Fruit fly (Drosophila melanogaster) whole organism, wandering third instar larva: ENCODE measurements around the gene CG7542.

ENCODE experiments used
- Abd-B ChIP-seq: fragments of >200 bp; optimal IDR thresholded peaks from 2 replicates; lab custom pipeline; 2017; ENCODE audit warnings: missing biosample characterization, missing genetic modification characterization
- CG9705 ChIP-seq: fragments of 200-800 bp; sonication (Bioruptor generic); optimal IDR thresholded peaks from 2 replicates; lab custom pipeline; 2018; ENCODE audit warnings: missing biosample characterization, mild to moderate bottlenecking, missing genetic modification characterization
- CrebA ChIP-seq: fragments of 200-800 bp; sonication (Bioruptor generic); optimal IDR thresholded peaks from 2 replicates; lab custom pipeline; 2016; ENCODE audit warnings: missing biosample characterization, mild to moderate bottlenecking, missing genetic modification characterization, borderline replicate concordance
- Dfd ChIP-seq: fragments of >200 bp; optimal IDR thresholded peaks from 2 replicates; lab custom pipeline; 2017; ENCODE audit warnings: missing biosample characterization, missing genetic modification characterization
- GATAd ChIP-seq: sonication (Bioruptor generic); optimal IDR thresholded peaks from 2 replicates; lab custom pipeline; 2016; ENCODE audit warnings: missing biosample characterization, missing genetic modification characterization
- HLH106 ChIP-seq: fragments of 200-800 bp; optimal IDR thresholded peaks from 3 replicates; lab custom pipeline; 2019; ENCODE audit warnings: missing biosample characterization, mild to moderate bottlenecking, missing genetic modification characterization, moderate library complexity
- Hr78 ChIP-seq: fragments of >200 bp; optimal IDR thresholded peaks from 2 replicates; lab custom pipeline; 2017; ENCODE audit warnings: missing biosample characterization, missing genetic modification characterization
- Hr83 ChIP-seq: fragments of 200-300 bp; sonication (Bioruptor generic); optimal IDR thresholded peaks from 2 replicates; lab custom pipeline; 2016; ENCODE audit warnings: missing biosample characterization, mild to moderate bottlenecking, missing genetic modification characterization, moderate library complexity; ENCODE audit not compliant: poor library complexity, severe bottlenecking
- Jra ChIP-seq: sonication (Bioruptor generic); optimal IDR thresholded peaks from 2 replicates; lab custom pipeline; 2016; ENCODE audit warnings: missing biosample characterization, missing genetic modification characterization
- Mio ChIP-seq: sonication (Bioruptor generic); optimal IDR thresholded peaks from 2 replicates; lab custom pipeline; 2016; ENCODE audit warnings: missing biosample characterization, missing genetic modification characterization
- Myc ChIP-seq: fragments of >200 bp; optimal IDR thresholded peaks from 2 replicates; lab custom pipeline; 2017
- N ChIP-seq: fragments of >200 bp; optimal IDR thresholded peaks from 2 replicates; lab custom pipeline; 2018; ENCODE audit warnings: missing biosample characterization, missing external identifiers, missing genetic modification characterization
- OdsH ChIP-seq: fragments of 200-800 bp; sonication (Bioruptor generic); optimal IDR thresholded peaks from 2 replicates; lab custom pipeline; 2016; ENCODE audit warnings: missing biosample characterization, mild to moderate bottlenecking, missing genetic modification characterization
- Rel ChIP-seq, 2 experiments: fragments of 200-800 bp; sonication (Bioruptor generic) in 1 of 2; optimal IDR thresholded peaks; 2 replicates in 1 of 2; 3 replicates in 1 of 2; lab custom pipeline; 2016 to 2019; ENCODE audit warnings: mild to moderate bottlenecking in 2 of 2, missing biosample characterization in 2 of 2, missing genetic modification characterization in 2 of 2, moderate library complexity in 1 of 2
- Sp1 ChIP-seq: fragments of 200-800 bp; sonication (Bioruptor generic); optimal IDR thresholded peaks from 3 replicates; lab custom pipeline; 2019; ENCODE audit warnings: missing biosample characterization, mild to moderate bottlenecking, missing genetic modification characterization, moderate library complexity
- Vsx2 ChIP-seq: fragments of 200-300, 225-300 bp; sonication (Bioruptor generic); optimal IDR thresholded peaks from 2 replicates; lab custom pipeline; 2018; ENCODE audit warnings: missing biosample characterization, missing genetic modification characterization; ENCODE audit not compliant: partially characterized antibody
- br ChIP-seq: fragments of 200-800 bp; sonication (Bioruptor generic); optimal IDR thresholded peaks from 2 replicates; lab custom pipeline; 2016; ENCODE audit warnings: missing biosample characterization, missing genetic modification characterization
- brk ChIP-seq: fragments of 200-800 bp; sonication (Bioruptor generic); optimal IDR thresholded peaks from 2 replicates; lab custom pipeline; 2016; ENCODE audit warnings: missing biosample characterization, mild to moderate bottlenecking, missing genetic modification characterization
- dmrt93B ChIP-seq: fragments of 200-800 bp; sonication (Bioruptor generic); optimal IDR thresholded peaks from 2 replicates; lab custom pipeline; 2018; ENCODE audit warnings: missing biosample characterization, mild to moderate bottlenecking, missing genetic modification characterization
- dsf ChIP-seq: sonication (Bioruptor generic); optimal IDR thresholded peaks from 2 replicates; lab custom pipeline; 2016; ENCODE audit warnings: missing biosample characterization, missing genetic modification characterization, borderline replicate concordance
- ey ChIP-seq: fragments of 200-800 bp; sonication (Bioruptor generic); optimal IDR thresholded peaks from 2 replicates; lab custom pipeline; 2016; ENCODE audit warnings: missing biosample characterization, missing genetic modification characterization
- foxo ChIP-seq, 2 experiments: fragments of 200-800 bp; sonication (Bioruptor generic); optimal IDR thresholded peaks; 2 replicates in 1 of 2; 3 replicates in 1 of 2; lab custom pipeline; 2016 to 2017; ENCODE audit warnings: missing biosample characterization in 2 of 2, missing genetic modification characterization in 2 of 2
- fru ChIP-seq: fragments of 200-800 bp; sonication (Bioruptor generic); optimal IDR thresholded peaks from 3 replicates; lab custom pipeline; 2016; ENCODE audit warnings: missing biosample characterization, mild to moderate bottlenecking, missing genetic modification characterization
- h ChIP-seq: fragments of 200-800 bp; sonication (Bioruptor generic); optimal IDR thresholded peaks from 3 replicates; lab custom pipeline; 2016; ENCODE audit warnings: missing biosample characterization, mild to moderate bottlenecking, missing genetic modification characterization
- jim ChIP-seq: fragments of 175-275, 200-325 bp; sonication (Bioruptor generic); optimal IDR thresholded peaks from 2 replicates; lab custom pipeline; 2016; ENCODE audit warnings: missing biosample characterization, mild to moderate bottlenecking, missing genetic modification characterization
- lola ChIP-seq: fragments of >200 bp; optimal IDR thresholded peaks from 2 replicates; lab custom pipeline; 2017; ENCODE audit warnings: missing biosample characterization, missing genetic modification characterization
- pan ChIP-seq: fragments of >200 bp; optimal IDR thresholded peaks from 2 replicates; lab custom pipeline; 2017
- psq ChIP-seq: fragments of 200-800 bp; sonication (Bioruptor generic); optimal IDR thresholded peaks from 3 replicates; lab custom pipeline; 2017; ENCODE audit warnings: missing biosample characterization, mild to moderate bottlenecking, missing genetic modification characterization, moderate library complexity
- rgr ChIP-seq: fragments of 200-800 bp; sonication (Bioruptor generic); optimal IDR thresholded peaks from 3 replicates; lab custom pipeline; 2016; ENCODE audit warnings: missing biosample characterization, mild to moderate bottlenecking, missing genetic modification characterization
- sv ChIP-seq: fragments of 200-800 bp; sonication (Bioruptor generic); optimal IDR thresholded peaks from 3 replicates; lab custom pipeline; 2016; ENCODE audit warnings: missing biosample characterization, missing genetic modification characterization
- tai ChIP-seq: sonication (Bioruptor generic); optimal IDR thresholded peaks from 2 replicates; lab custom pipeline; 2016; ENCODE audit warnings: missing biosample characterization, missing genetic modification characterization
- usp ChIP-seq: fragments of >200 bp; optimal IDR thresholded peaks from 2 replicates; lab custom pipeline; 2017; ENCODE audit warnings: missing biosample characterization, missing genetic modification characterization

Gene CG7542

DNA sequence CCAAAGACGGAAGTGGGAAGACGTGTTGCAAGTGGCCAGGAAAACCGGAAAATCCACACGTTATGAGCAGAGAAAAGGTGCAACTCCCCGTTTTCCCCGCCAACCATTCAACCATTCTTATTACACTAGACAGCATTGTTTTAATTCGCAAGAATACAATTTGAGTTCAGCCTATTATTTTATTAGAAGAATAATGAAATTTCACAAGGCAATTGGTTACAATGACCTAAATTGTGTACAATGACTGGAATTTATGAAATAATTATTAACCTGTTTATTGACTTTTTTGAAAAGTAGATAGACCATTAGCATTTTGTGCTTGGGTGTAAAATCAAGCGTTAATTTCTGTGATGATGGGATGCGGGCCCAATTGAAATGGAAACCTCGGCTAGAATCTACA is 45.1 kb upstream of the CG7542 start:
- TF ChIP-seq Hr83 (GFP tag; lab: Kevin White, UChicago) (no peak), usp (GFP tag; lab: Kevin White, UChicago) (no peak), tai (GFP tag; lab: Kevin White, UChicago) (no peak), h (GFP tag; lab: Kevin White, UChicago) (no peak), fru (GFP tag; lab: Kevin White, UChicago) (no peak), lola (GFP tag; lab: Kevin White, UChicago) (no peak), Myc (lab: Kevin White, UChicago) (no peak), CrebA (GFP tag; lab: Kevin White, UChicago) (no peak), rgr (GFP tag; lab: Kevin White, UChicago) (no peak), Vsx2 (no peak), ey (no peak), dsf (GFP tag; lab: Kevin White, UChicago) (no peak), Hr78 (GFP tag; lab: Kevin White, UChicago) (no peak), pan (lab: Kevin White, UChicago) (no peak)

dm6 chr3L:17506005-17506760 is 43.4 kb upstream of the CG7542 start:
- TF ChIP-seq h (GFP tag; lab: Kevin White, UChicago) (peak; percentile 79), Sp1 (GFP tag; lab: Kevin White, UChicago) (peak; percentile 71), ey (peak; percentile 77), fru (GFP tag; lab: Kevin White, UChicago) (peak; percentile 73), OdsH (GFP tag; lab: Kevin White, UChicago) (peak; percentile 76), Rel (GFP tag; optimal IDR thresholded peaks at IDR 0.05; lab: Kevin White, UChicago) (no peak), Rel (tag; optimal IDR thresholded peaks at IDR 0.05; lab: Kevin White, UChicago) (peak; percentile 14), rgr (GFP tag; lab: Kevin White, UChicago) (peak; percentile 67), Abd-B (no peak), HLH106 (peak; percentile 69), Mio (GFP tag; lab: Kevin White, UChicago) (no peak), Dfd (GFP tag; lab: Kevin White, UChicago) (no peak), dmrt93B (peak; percentile 31), br (GFP tag; lab: Kevin White, UChicago) (peak; percentile 54), foxo (GFP tag; optimal IDR thresholded peaks at IDR 0.05; lab: Kevin White, UChicago) (peak in 1 of 2 experiments; percentile 81), psq (GFP tag; lab: Kevin White, UChicago) (peak; percentile 72)

DNA sequence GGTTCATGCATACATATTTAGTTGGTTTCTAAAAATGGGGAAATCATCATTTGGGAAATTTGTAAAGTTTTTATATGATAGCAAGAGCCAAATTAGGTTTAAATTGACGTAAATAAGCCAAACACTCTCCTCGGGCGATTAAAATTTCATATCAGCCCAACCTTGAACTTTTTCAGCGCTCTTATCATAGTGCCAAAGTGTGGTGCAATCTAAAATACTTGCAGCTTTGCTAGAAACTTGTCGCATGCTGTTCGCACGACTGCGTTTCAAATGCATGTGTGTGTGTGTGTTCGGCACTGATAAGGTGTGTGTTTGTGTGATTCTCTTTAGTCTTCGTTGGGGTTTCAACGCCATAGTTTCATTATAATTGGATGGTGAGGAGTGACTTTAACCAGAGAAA is 42.8 kb upstream of the CG7542 start:
- TF ChIP-seq Myc (lab: Kevin White, UChicago) (no peak), foxo (GFP tag; optimal IDR thresholded peaks at IDR 0.05; lab: Kevin White, UChicago) (peak in 1 of 2 experiments; percentile 11), psq (GFP tag; lab: Kevin White, UChicago) (no peak), brk (GFP tag; lab: Kevin White, UChicago) (no peak), Sp1 (GFP tag; lab: Kevin White, UChicago) (no peak), br (GFP tag; lab: Kevin White, UChicago) (no peak), rgr (GFP tag; lab: Kevin White, UChicago) (peak; percentile 38), dmrt93B (no peak), sv (GFP tag; lab: Kevin White, UChicago) (no peak), Rel (GFP tag; optimal IDR thresholded peaks at IDR 0.05; lab: Kevin White, UChicago) (no peak), Rel (tag; optimal IDR thresholded peaks at IDR 0.05; lab: Kevin White, UChicago) (no peak), pan (lab: Kevin White, UChicago) (no peak), h (GFP tag; lab: Kevin White, UChicago) (peak; percentile 5), N (GFP tag; lab: Kevin White, UChicago) (no peak), GATAd (GFP tag; lab: Kevin White, UChicago) (no peak), HLH106 (peak; percentile 15), Mio (GFP tag; lab: Kevin White, UChicago) (no peak)

DNA sequence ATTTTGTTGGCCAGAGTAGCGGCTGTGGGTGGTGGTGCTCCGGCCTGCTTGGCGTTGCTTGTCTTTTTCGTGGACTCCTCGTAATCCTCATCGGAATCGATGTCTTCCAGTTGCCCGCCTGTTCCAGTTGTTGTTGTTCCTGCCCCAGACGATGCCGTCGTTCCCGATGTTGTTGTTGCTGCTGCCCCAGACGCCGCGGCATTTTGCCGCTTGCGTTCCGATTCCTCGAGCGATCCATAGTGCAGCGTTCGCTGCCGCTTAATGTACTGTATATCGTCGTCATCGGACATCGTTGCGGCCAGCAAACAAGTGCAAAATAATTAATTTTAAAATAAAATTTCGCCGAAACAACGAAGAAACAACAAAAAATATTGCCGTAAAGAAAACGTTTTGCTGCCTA is 36.1 kb upstream of the CG7542 start:
- no peak for TF ChIP-seq Hr78 (GFP tag; lab: Kevin White, UChicago)
- no peak for TF ChIP-seq dsf (GFP tag; lab: Kevin White, UChicago)
- TF ChIP-seq jim (GFP tag; lab: Kevin White, UChicago) = no peak
- TF ChIP-seq Abd-B = no peak
- TF ChIP-seq h (GFP tag; lab: Kevin White, UChicago) = no peak
- TF ChIP-seq GATAd (GFP tag; lab: Kevin White, UChicago) = no peak
- no peak for TF ChIP-seq Mio (GFP tag; lab: Kevin White, UChicago)
- no peak for TF ChIP-seq psq (GFP tag; lab: Kevin White, UChicago)
- no peak for TF ChIP-seq Rel (GFP tag; optimal IDR thresholded peaks at IDR 0.05; lab: Kevin White, UChicago)
- TF ChIP-seq Rel (tag; optimal IDR thresholded peaks at IDR 0.05; lab: Kevin White, UChicago) = no peak
- TF ChIP-seq Jra (GFP tag; lab: Kevin White, UChicago) = no peak
- TF ChIP-seq CG9705 (GFP tag; lab: Kevin White, UChicago) = no peak
